Fruit fly (Drosophila melanogaster) whole organism, wandering third instar larva: ENCODE data around the gene CG10035.

Source experiments
- Abd-B ChIP-seq: fragments of >200 bp; optimal IDR thresholded peaks from 2 replicates; lab custom pipeline; 2017; ENCODE audit warnings: missing biosample characterization, missing genetic modification characterization
- Dif ChIP-seq: fragments of 200-275, 200-300 bp; sonication (Bioruptor generic); optimal IDR thresholded peaks from 2 replicates; lab custom pipeline; 2018; ENCODE audit warnings: missing biosample characterization, missing genetic modification characterization; ENCODE audit not compliant: partially characterized antibody
- Hr78 ChIP-seq: fragments of >200 bp; optimal IDR thresholded peaks from 2 replicates; lab custom pipeline; 2017; ENCODE audit warnings: missing biosample characterization, missing genetic modification characterization
- N ChIP-seq: fragments of >200 bp; optimal IDR thresholded peaks from 2 replicates; lab custom pipeline; 2018; ENCODE audit warnings: missing biosample characterization, missing external identifiers, missing genetic modification characterization
- Rel ChIP-seq, 2 experiments: fragments of 200-800 bp; sonication (Bioruptor generic) in 1 of 2; optimal IDR thresholded peaks; 2 replicates in 1 of 2; 3 replicates in 1 of 2; lab custom pipeline; 2016 to 2019; ENCODE audit warnings: mild to moderate bottlenecking in 2 of 2, missing biosample characterization in 2 of 2, missing genetic modification characterization in 2 of 2, moderate library complexity in 1 of 2
- dsf ChIP-seq: sonication (Bioruptor generic); optimal IDR thresholded peaks from 2 replicates; lab custom pipeline; 2016; ENCODE audit warnings: missing biosample characterization, missing genetic modification characterization, borderline replicate concordance
- foxo ChIP-seq, 2 experiments: fragments of 200-800 bp; sonication (Bioruptor generic); optimal IDR thresholded peaks; 2 replicates in 1 of 2; 3 replicates in 1 of 2; lab custom pipeline; 2016 to 2017; ENCODE audit warnings: missing biosample characterization in 2 of 2, missing genetic modification characterization in 2 of 2
- pan ChIP-seq: fragments of >200 bp; optimal IDR thresholded peaks from 2 replicates; lab custom pipeline; 2017
- psq ChIP-seq: fragments of 200-800 bp; sonication (Bioruptor generic); optimal IDR thresholded peaks from 3 replicates; lab custom pipeline; 2017; ENCODE audit warnings: missing biosample characterization, mild to moderate bottlenecking, missing genetic modification characterization, moderate library complexity
- rgr ChIP-seq: fragments of 200-800 bp; sonication (Bioruptor generic); optimal IDR thresholded peaks from 3 replicates; lab custom pipeline; 2016; ENCODE audit warnings: missing biosample characterization, mild to moderate bottlenecking, missing genetic modification characterization
- usp ChIP-seq: fragments of >200 bp; optimal IDR thresholded peaks from 2 replicates; lab custom pipeline; 2017; ENCODE audit warnings: missing biosample characterization, missing genetic modification characterization
- woc ChIP-seq: sonication (Bioruptor generic); optimal IDR thresholded peaks from 2 replicates; lab custom pipeline; 2016; ENCODE audit warnings: missing biosample characterization, mild to moderate bottlenecking, missing genetic modification characterization

DNA sequence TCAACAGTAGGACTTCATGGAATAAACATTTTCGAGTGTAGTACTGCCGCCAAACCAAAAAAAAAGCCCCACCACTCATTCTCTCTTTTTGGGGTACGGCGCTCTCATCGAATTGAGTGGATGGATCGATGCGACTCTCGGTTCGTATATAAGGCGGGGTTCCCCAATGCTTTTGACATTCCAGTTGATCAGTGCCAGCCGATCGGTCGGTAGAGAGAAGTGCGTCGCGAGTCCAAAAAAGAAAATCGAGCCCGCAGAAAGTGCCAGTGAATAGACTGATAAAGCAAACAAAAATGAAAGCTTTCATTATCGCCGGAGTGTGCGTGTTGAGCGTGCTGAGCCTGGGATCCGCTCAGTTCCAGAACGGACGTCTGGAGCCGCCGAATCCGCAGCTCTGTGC is 22.7 kb downstream of the CG10035 start, which contains the start of gene CG4115:
- no peak for TF ChIP-seq Hr78
- no peak for TF ChIP-seq pan (lab: Kevin White, UChicago)
- TF ChIP-seq Dif (GFP tag; lab: Kevin White, UChicago), result peak; percentile 20
- TF ChIP-seq psq, result no peak
- peak; percentile 15 for TF ChIP-seq woc (GFP tag; lab: Kevin White, UChicago)
- no peak for TF ChIP-seq dsf
- no peak for TF ChIP-seq usp (GFP tag; lab: Kevin White, UChicago)
- TF ChIP-seq Abd-B, result no peak
- TF ChIP-seq foxo (GFP tag; optimal IDR thresholded peaks at IDR 0.05; lab: Kevin White, UChicago), result no peak
- no peak for TF ChIP-seq rgr (GFP tag; lab: Kevin White, UChicago)
- TF ChIP-seq N (GFP tag; lab: Kevin White, UChicago), result no peak
- no peak for TF ChIP-seq Rel (GFP tag; optimal IDR thresholded peaks at IDR 0.05; lab: Kevin White, UChicago)
- TF ChIP-seq Rel (tag; optimal IDR thresholded peaks at IDR 0.05; lab: Kevin White, UChicago), result peak; percentile 94
